Worm (Caenorhabditis elegans) whole organism, midembryonic: Measurements from ENCODE around the gene ZK353.4.

Experiments
- T22C8.4 ChIP-seq: fragments of 200-800 bp; sonication (Bioruptor generic); IDR thresholded peaks from 2 replicates; pipeline ENCODE4 v1.3.6; 2022; ENCODE audit warnings: missing genetic modification characterization, missing compliant biosample characterization
- cog-1 ChIP-seq: sonication (generic microtip); optimal IDR thresholded peaks from 2 replicates; lab custom pipeline; 2016; ENCODE audit warnings: missing genetic modification characterization, missing compliant biosample characterization
- flt-1 ChIP-seq: fragments of 200-800 bp; sonication (Bioruptor generic); IDR thresholded peaks from 2 replicates; pipeline ENCODE4 v1.3.6; 2022; ENCODE audit warnings: missing genetic modification characterization, missing compliant biosample characterization
- klf-2 ChIP-seq: fragments of 200-800 bp; sonication (Bioruptor generic); conservative IDR thresholded peaks from 2 replicates; pipeline ENCODE4 v1.3.6; 2022; ENCODE audit warnings: missing genetic modification reagents, missing genetic modification characterization, missing compliant biosample characterization
- med-1 ChIP-seq: sonication (generic microtip); optimal IDR thresholded peaks from 2 replicates; lab custom pipeline; 2017; ENCODE audit warnings: missing genetic modification characterization, mild to moderate bottlenecking, missing compliant biosample characterization, antibody characterized with exemption, missing genetic modification reagents; ENCODE audit not compliant: insufficient read depth
- ref-1 ChIP-seq: fragments of 200-800 bp; sonication (Bioruptor generic); conservative IDR thresholded peaks from 2 replicates; pipeline ENCODE4 v1.3.6; 2022; ENCODE audit warnings: missing genetic modification reagents, missing genetic modification characterization, missing compliant biosample characterization
- tab-1 ChIP-seq: fragments of 200-800 bp; sonication (Bioruptor generic); IDR thresholded peaks from 2 replicates; pipeline ENCODE4 v1.3.6; 2022; ENCODE audit warnings: missing genetic modification characterization, missing compliant biosample characterization
- ztf-29 ChIP-seq: fragments of 200-800 bp; sonication (Bioruptor generic); IDR thresholded peaks from 2 replicates; pipeline ENCODE4 v1.3.6; 2022; ENCODE audit warnings: missing genetic modification reagents, missing genetic modification characterization, missing compliant biosample characterization

DNA sequence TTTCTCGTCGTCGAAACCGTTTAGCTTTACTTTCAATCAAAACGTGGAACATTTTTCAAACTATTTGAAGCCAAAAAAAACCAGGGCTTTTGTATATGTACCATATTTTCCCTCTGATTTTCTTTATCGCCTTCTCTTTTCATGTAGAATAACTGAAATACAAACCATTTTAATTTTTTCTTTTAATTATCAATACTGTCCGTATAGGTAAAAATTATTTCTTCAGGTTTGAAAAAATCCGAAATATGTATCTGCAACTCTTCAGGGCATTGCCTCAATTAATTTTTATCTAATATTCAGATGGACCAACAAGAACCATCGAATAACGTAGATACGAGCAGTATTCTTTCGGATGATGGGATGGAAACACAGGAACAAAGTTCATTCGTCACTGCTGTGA is 14.4 kb downstream of the ZK353.4 start, which contains the start of gene met-2:
- TF ChIP-seq tab-1 (no peak), flt-1 (GFP tag; lab: Robert Waterston, UW) (no peak), med-1 (GFP tag; lab: Kevin White, UChicago) (no peak), T22C8.4 (GFP tag; lab: Robert Waterston, UW) (no peak), ztf-29 (no peak), cog-1 (tag; lab: Kevin White, UChicago) (no peak), klf-2 (GFP tag; lab: Robert Waterston, UW) (no peak), ref-1 (GFP tag; lab: Robert Waterston, UW) (no peak)
